Worm (Caenorhabditis elegans) whole organism, L4 larva: ENCODE data around the gene F42G2.7.

Experiments used
- aly-2 ChIP-seq: sonication (generic microtip); optimal IDR thresholded peaks from 2 replicates; lab custom pipeline; 2018; ENCODE audit warnings: missing biosample characterization, missing genetic modification characterization
- ces-1 ChIP-seq: fragments of 150-350 bp; sonication (generic microtip); optimal IDR thresholded peaks from 4 replicates; lab custom pipeline; 2014; ENCODE audit warnings: missing biosample characterization, missing genetic modification reagents, missing genetic modification characterization
- egl-27 ChIP-seq: sonication (generic microtip); optimal IDR thresholded peaks from 3 replicates; lab custom pipeline; 2017; ENCODE audit warnings: missing biosample characterization, missing genetic modification reagents, missing genetic modification characterization
- egl-43 ChIP-seq: fragments of 200-800 bp; sonication (Bioruptor generic); IDR thresholded peaks from 2 replicates; pipeline ENCODE4 v1.3.6; 2022; ENCODE audit warnings: missing genetic modification reagents, missing genetic modification characterization, missing compliant biosample characterization
- fkh-10 ChIP-seq: fragments of 150-350 bp; optimal IDR thresholded peaks from 2 replicates; lab custom pipeline; 2014; ENCODE audit warnings: missing biosample characterization, missing genetic modification reagents, missing genetic modification characterization
- hmg-1.1 ChIP-seq: fragments of 200-800 bp; sonication (Bioruptor generic); IDR thresholded peaks from 2 replicates; pipeline ENCODE4 v1.3.6; 2022; ENCODE audit warnings: missing genetic modification reagents, missing genetic modification characterization, missing compliant biosample characterization
- lin-39 ChIP-seq: fragments of 150-350 bp; optimal IDR thresholded peaks from 2 replicates; lab custom pipeline; 2014; ENCODE audit warnings: missing biosample characterization, missing genetic modification reagents, missing genetic modification characterization
- lsy-2 ChIP-seq, 2 experiments: fragments of 150-350 bp in 1 of 2; sonication (generic microtip) in 1 of 2; optimal IDR thresholded peaks; 2 replicates each; lab custom pipeline; 2014 to 2017; ENCODE audit warnings: missing biosample characterization in 2 of 2, missing genetic modification characterization in 2 of 2
- sdz-12 ChIP-seq: fragments of 200-800 bp; sonication (Bioruptor generic); optimal IDR thresholded peaks from 2 replicates; lab custom pipeline; 2018; ENCODE audit warnings: mild to moderate bottlenecking, missing genetic modification characterization, missing compliant biosample characterization
- skn-1 ChIP-seq: fragments of 150-350 bp; optimal IDR thresholded peaks from 2 replicates; lab custom pipeline; 2014; ENCODE audit warnings: missing biosample characterization, missing genetic modification characterization
- snpc-4 ChIP-seq: fragments of 150-350 bp; optimal IDR thresholded peaks from 2 replicates; lab custom pipeline; 2014; ENCODE audit warnings: missing biosample characterization, missing genetic modification characterization
- ztf-11 ChIP-seq: fragments of 150-350 bp; optimal IDR thresholded peaks from 2 replicates; lab custom pipeline; 2014; ENCODE audit warnings: missing biosample characterization, missing genetic modification characterization

DNA sequence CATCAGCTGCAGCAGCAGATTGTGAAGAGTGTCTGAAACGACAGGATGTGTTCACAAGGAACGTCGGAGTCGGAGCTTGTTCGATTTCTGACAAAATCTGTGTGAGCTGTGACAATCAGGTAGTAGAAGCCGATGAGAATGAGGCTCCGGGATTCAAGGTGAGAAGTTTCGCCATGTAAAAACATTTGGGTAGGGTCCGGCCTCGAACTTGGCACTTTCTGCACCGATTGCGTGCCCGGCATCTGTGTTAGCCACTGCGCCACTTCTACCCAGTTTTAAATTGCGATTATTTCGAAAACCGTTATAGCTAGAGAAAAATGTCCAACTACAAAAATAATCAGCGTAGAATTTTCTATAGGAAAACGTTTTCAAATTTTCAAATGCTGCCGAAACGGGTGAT lies 28.8 kb downstream of the F42G2.7 start:
- TF ChIP-seq egl-43 (GFP tag; lab: Robert Waterston, UW) (no peak), hmg-1.1 (GFP tag; lab: Robert Waterston, UW) (no peak), egl-27 (no peak), lsy-2 (tag; optimal IDR thresholded peaks at IDR 0.05; lab: Kevin White, UChicago) (no peak), ces-1 (GFP tag; lab: Kevin White, UChicago) (no peak), ztf-11 (no peak), fkh-10 (GFP tag; lab: Kevin White, UChicago) (no peak), skn-1 (no peak), snpc-4 (no peak), sdz-12 (GFP tag; lab: Kevin White, UChicago) (no peak), lin-39 (tag; lab: Kevin White, UChicago) (no peak), aly-2 (tag; lab: Kevin White, UChicago) (no peak)
